Worm (Caenorhabditis elegans) whole organism, late embryonic: Measurements from ENCODE around the gene R13A5.7.

ENCODE experiments used
- F13H6.1 ChIP-seq: sonication (generic microtip); optimal IDR thresholded peaks from 2 replicates; lab custom pipeline; 2016; ENCODE audit warnings: missing genetic modification characterization, missing compliant biosample characterization
- ama-1 ChIP-seq: fragments of 150-350 bp; optimal IDR thresholded peaks from 2 replicates; lab custom pipeline; 2014
- ztf-16 ChIP-seq: sonication (generic microtip); optimal IDR thresholded peaks from 2 replicates; lab custom pipeline; 2017; ENCODE audit warnings: missing genetic modification characterization, missing compliant biosample characterization

DNA sequence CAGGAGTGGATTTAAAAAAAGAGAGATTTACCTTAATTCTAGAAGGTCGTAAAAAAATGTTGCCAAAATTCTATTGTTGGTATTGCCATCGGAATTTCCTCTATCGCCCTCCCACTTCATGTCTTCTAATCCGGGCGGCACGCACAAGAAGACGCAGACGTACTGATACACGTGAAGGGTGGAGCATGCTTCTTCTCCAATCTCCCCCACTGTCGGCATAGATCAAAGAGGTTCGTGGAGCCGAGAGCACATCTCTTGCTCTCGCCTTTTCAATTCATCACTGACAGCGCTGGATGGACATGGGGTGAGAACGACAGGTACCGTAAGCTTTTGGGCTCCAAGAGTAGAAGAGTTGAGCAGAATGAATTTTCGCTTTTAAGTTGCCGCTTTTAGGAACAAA lies 33.4 kb downstream of the R13A5.7 start, which contains the start of gene lin-39:
- TF ChIP-seq ama-1 (no peak), ztf-16 (tag; lab: Kevin White, UChicago) (no peak), F13H6.1 (no peak)
